Worm (Caenorhabditis elegans) whole organism, L4 larva: ENCODE results near the gene Y41C4A.22.
A peak's percentile ranks its signal among the peaks of the same experiment; 100 is the strongest.

Experiments
- D1046.2 ChIP-seq: fragments of 200-800 bp; sonication (Bioruptor generic); IDR thresholded peaks from 2 replicates; pipeline ENCODE4 v1.3.6; 2022; ENCODE audit warnings: missing genetic modification characterization, missing compliant biosample characterization
- F26F4.8 ChIP-seq: fragments of 200-800 bp; sonication (Bioruptor generic); conservative IDR thresholded peaks from 2 replicates; pipeline ENCODE4 v1.3.6; 2022; ENCODE audit warnings: missing genetic modification characterization, missing compliant biosample characterization
- F49E8.2 ChIP-seq: sonication (generic microtip); optimal IDR thresholded peaks from 2 replicates; lab custom pipeline; 2016; ENCODE audit warnings: missing compliant biosample characterization, mild to moderate bottlenecking, missing genetic modification characterization, borderline replicate concordance
- Y105C5A.15 ChIP-seq: fragments of 200-800 bp; sonication (Bioruptor generic); IDR thresholded peaks from 2 replicates; pipeline ENCODE4 v1.3.6; 2022; ENCODE audit warnings: missing genetic modification characterization, missing compliant biosample characterization
- Y5F2A.4 ChIP-seq: fragments of 200-800 bp; sonication (Bioruptor generic); optimal IDR thresholded peaks from 2 replicates; lab custom pipeline; 2018; ENCODE audit warnings: mild to moderate bottlenecking, missing genetic modification characterization, missing compliant biosample characterization
- Y75B8A.6 ChIP-seq: fragments of 200-800 bp; sonication (Bioruptor generic); IDR thresholded peaks from 2 replicates; pipeline ENCODE4 v1.3.6; 2022; ENCODE audit warnings: missing genetic modification reagents, missing genetic modification characterization, missing compliant biosample characterization
- ZK337.2 ChIP-seq: fragments of 200-800 bp; sonication (Bioruptor generic); IDR thresholded peaks from 2 replicates; pipeline ENCODE4 v1.3.6; 2022; ENCODE audit warnings: missing genetic modification reagents, missing genetic modification characterization, missing compliant biosample characterization
- aha-1 ChIP-seq: fragments of 150-350 bp; peaks from one replicate; lab custom pipeline; 2014; ENCODE audit warnings: missing biosample characterization, missing genetic modification characterization
- attf-4 ChIP-seq: sonication (generic microtip); optimal IDR thresholded peaks from 3 replicates; lab custom pipeline; 2017; ENCODE audit warnings: missing biosample characterization, missing genetic modification characterization
- ceh-20 ChIP-seq: fragments of 200-800 bp; sonication (Bioruptor generic); IDR thresholded peaks from 2 replicates; pipeline ENCODE4 v1.3.6; 2022; ENCODE audit warnings: missing genetic modification reagents, missing genetic modification characterization, missing compliant biosample characterization
- ces-1 ChIP-seq: fragments of 150-350 bp; sonication (generic microtip); optimal IDR thresholded peaks from 4 replicates; lab custom pipeline; 2014; ENCODE audit warnings: missing biosample characterization, missing genetic modification reagents, missing genetic modification characterization
- cey-2 ChIP-seq: sonication (generic microtip); optimal IDR thresholded peaks from 3 replicates; lab custom pipeline; 2017; ENCODE audit warnings: missing genetic modification characterization, mild to moderate bottlenecking, missing compliant biosample characterization, antibody characterized with exemption, borderline replicate concordance; ENCODE audit not compliant: insufficient read depth
- ctbp-1 ChIP-seq: fragments of 200-800 bp; sonication (Bioruptor generic); IDR thresholded peaks from 2 replicates; pipeline ENCODE4 v1.3.6; 2022; ENCODE audit warnings: missing genetic modification reagents, missing genetic modification characterization, missing compliant biosample characterization
- daf-12 ChIP-seq: fragments of 150-350 bp; optimal IDR thresholded peaks from 2 replicates; lab custom pipeline; 2014; ENCODE audit warnings: missing biosample characterization, missing genetic modification reagents, missing genetic modification characterization
- dmd-6 ChIP-seq: fragments of 200-800 bp; sonication (Bioruptor generic); IDR thresholded peaks from 2 replicates; pipeline ENCODE4 v1.3.6; 2022; ENCODE audit warnings: missing genetic modification reagents, missing genetic modification characterization, missing compliant biosample characterization
- dmd-8 ChIP-seq: fragments of 200-800 bp; sonication (Bioruptor generic); IDR thresholded peaks from 2 replicates; pipeline ENCODE4 v1.3.6; 2022; ENCODE audit warnings: missing genetic modification characterization, missing compliant biosample characterization
- dpl-1 ChIP-seq: fragments of 150-350 bp; optimal IDR thresholded peaks from 2 replicates; lab custom pipeline; 2014; ENCODE audit warnings: missing biosample characterization, missing genetic modification reagents, missing genetic modification characterization
- duxl-1 ChIP-seq: sonication (generic microtip); optimal IDR thresholded peaks from 2 replicates; lab custom pipeline; 2016; ENCODE audit warnings: mild to moderate bottlenecking, missing genetic modification characterization, moderate library complexity, missing compliant biosample characterization; ENCODE audit not compliant: poor library complexity
- fkh-10 ChIP-seq: fragments of 150-350 bp; optimal IDR thresholded peaks from 2 replicates; lab custom pipeline; 2014; ENCODE audit warnings: missing biosample characterization, missing genetic modification reagents, missing genetic modification characterization
- hif-1 ChIP-seq, 2 experiments: sonication (generic microtip); optimal IDR thresholded peaks; 2 replicates each; lab custom pipeline; 2016 to 2017; ENCODE audit warnings: missing compliant biosample characterization in 2 of 2, missing genetic modification characterization in 2 of 2, missing genetic modification reagents in 2 of 2, missing genotype in 2 of 2, mild to moderate bottlenecking in 1 of 2
- hmg-1.1 ChIP-seq: fragments of 200-800 bp; sonication (Bioruptor generic); IDR thresholded peaks from 2 replicates; pipeline ENCODE4 v1.3.6; 2022; ENCODE audit warnings: missing genetic modification reagents, missing genetic modification characterization, missing compliant biosample characterization
- jun-1 ChIP-seq: fragments of 150-350 bp; optimal IDR thresholded peaks from 2 replicates; lab custom pipeline; 2014; ENCODE audit warnings: missing biosample characterization, missing genetic modification reagents, missing genetic modification characterization
- lin-1 ChIP-seq: fragments of 200-800 bp; sonication (Bioruptor generic); IDR thresholded peaks from 2 replicates; pipeline ENCODE4 v1.3.6; 2022; ENCODE audit warnings: missing genetic modification reagents, missing genetic modification characterization, missing compliant biosample characterization
- lin-13 ChIP-seq: fragments of 150-350 bp; optimal IDR thresholded peaks from 2 replicates; lab custom pipeline; 2014; ENCODE audit warnings: missing biosample characterization, missing genetic modification reagents, missing genetic modification characterization
- lin-15B ChIP-seq: fragments of 150-350 bp; sonication (generic microtip); optimal IDR thresholded peaks from 3 replicates; lab custom pipeline; 2014; ENCODE audit warnings: missing biosample characterization, missing genetic modification characterization
- lin-29 ChIP-seq: fragments of 200-800 bp; sonication (Bioruptor generic); IDR thresholded peaks from 2 replicates; pipeline ENCODE4 v1.3.6; 2022; ENCODE audit warnings: missing genetic modification reagents, missing genetic modification characterization, missing compliant biosample characterization
- mes-2 ChIP-seq: sonication (generic microtip); optimal IDR thresholded peaks from 2 replicates; lab custom pipeline; 2016; ENCODE audit warnings: missing genotype, mild to moderate bottlenecking, missing genetic modification characterization, missing compliant biosample characterization; ENCODE audit not compliant: poor library complexity, severe bottlenecking
- mxl-3 ChIP-seq: fragments of 200-800 bp; sonication (Bioruptor generic); optimal IDR thresholded peaks from 2 replicates; lab custom pipeline; 2018; ENCODE audit warnings: mild to moderate bottlenecking, missing genetic modification characterization, missing compliant biosample characterization
- nhr-102 ChIP-seq: sonication (generic microtip); optimal IDR thresholded peaks from 2 replicates; lab custom pipeline; 2016; ENCODE audit warnings: mild to moderate bottlenecking, missing genetic modification characterization, moderate library complexity, missing compliant biosample characterization
- nhr-41 ChIP-seq: fragments of 200-800 bp; sonication (Bioruptor generic); IDR thresholded peaks from 2 replicates; pipeline ENCODE4 v1.3.6; 2022; ENCODE audit warnings: missing genetic modification reagents, missing genetic modification characterization, missing compliant biosample characterization
- nhr-48 ChIP-seq: sonication (generic microtip); optimal IDR thresholded peaks from 2 replicates; lab custom pipeline; 2016; ENCODE audit warnings: mild to moderate bottlenecking, missing genetic modification characterization, missing compliant biosample characterization
- nhr-77 ChIP-seq: fragments of 150-350 bp; optimal IDR thresholded peaks from 2 replicates; lab custom pipeline; 2014; ENCODE audit warnings: missing biosample characterization, missing genetic modification characterization
- php-3 ChIP-seq: fragments of 200-800 bp; sonication (Bioruptor generic); IDR thresholded peaks from 2 replicates; pipeline ENCODE4 v1.3.6; 2022; ENCODE audit warnings: missing genetic modification reagents, missing genetic modification characterization, missing compliant biosample characterization
- rbr-2 ChIP-seq: sonication (generic microtip); optimal IDR thresholded peaks from 2 replicates; lab custom pipeline; 2016; ENCODE audit warnings: missing genotype, missing genetic modification characterization, missing compliant biosample characterization
- saeg-2 ChIP-seq: fragments of 200-800 bp; sonication (Bioruptor generic); IDR thresholded peaks from 2 replicates; pipeline ENCODE4 v1.3.6; 2022; ENCODE audit warnings: missing genetic modification reagents, missing genetic modification characterization, missing compliant biosample characterization
- set-16 ChIP-seq: fragments of 200-800 bp; sonication (Bioruptor generic); IDR thresholded peaks from 2 replicates; pipeline ENCODE4 v1.3.6; 2022; ENCODE audit warnings: missing genetic modification reagents, missing genetic modification characterization, missing compliant biosample characterization
- snpc-4 ChIP-seq: fragments of 150-350 bp; optimal IDR thresholded peaks from 2 replicates; lab custom pipeline; 2014; ENCODE audit warnings: missing biosample characterization, missing genetic modification characterization
- spr-1 ChIP-seq: sonication (generic microtip); optimal IDR thresholded peaks from 2 replicates; lab custom pipeline; 2016; ENCODE audit warnings: mild to moderate bottlenecking, missing genetic modification characterization, missing compliant biosample characterization
- spr-3 ChIP-seq: fragments of 200-800 bp; sonication (Bioruptor generic); optimal IDR thresholded peaks from 2 replicates; lab custom pipeline; 2018; ENCODE audit warnings: mild to moderate bottlenecking, missing genetic modification characterization, missing compliant biosample characterization
- tag-97 ChIP-seq: fragments of 200-800 bp; sonication (Bioruptor generic); IDR thresholded peaks from 2 replicates; pipeline ENCODE4 v1.3.6; 2022; ENCODE audit warnings: missing genetic modification characterization, missing compliant biosample characterization
- unc-130 ChIP-seq: sonication (generic microtip); optimal IDR thresholded peaks from 2 replicates; lab custom pipeline; 2016; ENCODE audit warnings: missing genetic modification reagents, missing genetic modification characterization, missing compliant biosample characterization
- vab-7 ChIP-seq: fragments of 200-800 bp; sonication (Bioruptor generic); IDR thresholded peaks from 2 replicates; pipeline ENCODE4 v1.3.6; 2022; ENCODE audit warnings: missing genetic modification reagents, missing genetic modification characterization, missing compliant biosample characterization
- ztf-7 ChIP-seq: fragments of 150-350 bp; optimal IDR thresholded peaks from 2 replicates; lab custom pipeline; 2014; ENCODE audit warnings: missing biosample characterization, missing genetic modification characterization

Y41C4A.22 gene

DNA sequence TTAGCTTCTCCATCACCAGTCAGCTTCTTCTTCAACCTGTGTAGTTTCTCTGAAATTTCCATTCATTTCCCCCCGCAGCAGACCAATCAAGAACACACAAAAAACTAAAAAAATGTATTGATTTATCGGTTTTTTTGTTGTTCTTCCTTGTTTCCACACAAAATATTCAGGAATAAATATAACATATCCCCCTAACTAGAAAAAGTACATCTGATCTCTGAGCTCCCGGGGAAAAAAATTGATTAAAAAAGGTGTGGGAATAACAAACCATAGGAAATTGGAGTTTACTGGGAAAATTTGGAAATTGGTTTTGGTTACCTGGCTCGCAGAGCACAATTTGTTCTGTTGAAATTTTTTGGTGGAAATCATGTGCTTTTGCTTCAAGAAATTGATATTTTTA is at the start of gene Y41C4A.22:
Gene Y41C4A.22 (plus strand): TSS at position 301 of the 400 bp plus-strand sequence.
- TF ChIP-seq hmg-1.1 (GFP tag; lab: Robert Waterston, UW) (no peak), mes-2 (tag; lab: Kevin White, UChicago) (peak; percentile 12), F26F4.8 (no peak), spr-3 (GFP tag; lab: Kevin White, UChicago) (no peak), ZK337.2 (GFP tag; lab: Robert Waterston, UW) (0 out of 2 replicates have a peak, but pooled peaks have one; percentile 3), cey-2 (no peak)

DNA sequence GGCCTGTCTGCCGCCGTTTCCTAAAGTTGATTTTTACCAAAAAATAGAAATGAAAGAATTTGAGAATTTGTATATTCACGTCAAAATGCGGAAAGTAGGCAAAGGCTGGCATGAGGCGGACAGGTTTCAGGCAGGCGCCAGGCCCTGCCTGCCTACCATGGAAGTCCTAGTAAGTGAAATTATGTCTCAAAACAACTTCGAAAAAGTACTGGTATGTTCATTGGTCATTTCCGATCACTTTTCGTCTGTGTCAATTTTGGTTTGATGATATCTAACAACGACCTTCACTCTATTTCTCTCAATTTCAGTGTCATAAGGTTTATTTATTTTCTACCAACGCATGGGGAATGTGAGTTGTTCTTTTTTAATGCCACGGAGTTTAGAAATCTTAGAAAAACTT is 44.9 kb upstream of the Y41C4A.22 start, which contains the start of gene faah-6:
Gene faah-6 (plus strand): TSS at position 301 of the 400 bp plus-strand sequence.
- TF ChIP-seq aha-1 (tag; lab: Kevin White, UChicago), result peak; percentile 76
- no peak for TF ChIP-seq daf-12 (tag; lab: Kevin White, UChicago)
- no peak for TF ChIP-seq lin-1
- no peak for TF ChIP-seq Y5F2A.4 (GFP tag; lab: Kevin White, UChicago)

DNA sequence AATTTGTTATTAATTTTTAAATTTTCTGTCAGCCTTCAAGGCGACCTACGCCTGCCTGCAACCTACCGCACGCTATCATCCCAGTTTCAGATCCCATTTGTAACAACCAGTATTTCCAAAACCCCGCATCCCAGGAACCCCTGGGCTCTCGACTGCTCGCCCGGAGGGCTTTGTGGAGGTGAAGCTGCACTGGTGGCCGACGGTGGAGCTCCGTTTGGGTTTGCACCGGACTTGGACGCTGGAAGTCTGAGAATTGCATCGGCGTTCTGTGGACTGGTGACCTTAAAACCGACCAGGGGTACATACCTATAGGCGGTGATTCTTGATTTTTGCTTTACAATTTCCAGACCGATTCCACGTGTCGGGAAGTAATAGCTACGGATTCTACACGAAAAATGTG is 43.6 kb upstream of the Y41C4A.22 start:
- TF ChIP-seq nhr-48 (tag; lab: Kevin White, UChicago) (no peak), D1046.2 (GFP tag; lab: Robert Waterston, UW) (0 out of 2 replicates have a peak, but pooled peaks have one; percentile 18), vab-7 (no peak), spr-1 (tag; lab: Kevin White, UChicago) (no peak), nhr-41 (GFP tag; lab: Robert Waterston, UW) (no peak), set-16 (GFP tag; lab: Robert Waterston, UW) (peak; percentile 81), snpc-4 (tag; lab: Kevin White, UChicago) (no peak), fkh-10 (GFP tag; lab: Kevin White, UChicago) (no peak)

DNA sequence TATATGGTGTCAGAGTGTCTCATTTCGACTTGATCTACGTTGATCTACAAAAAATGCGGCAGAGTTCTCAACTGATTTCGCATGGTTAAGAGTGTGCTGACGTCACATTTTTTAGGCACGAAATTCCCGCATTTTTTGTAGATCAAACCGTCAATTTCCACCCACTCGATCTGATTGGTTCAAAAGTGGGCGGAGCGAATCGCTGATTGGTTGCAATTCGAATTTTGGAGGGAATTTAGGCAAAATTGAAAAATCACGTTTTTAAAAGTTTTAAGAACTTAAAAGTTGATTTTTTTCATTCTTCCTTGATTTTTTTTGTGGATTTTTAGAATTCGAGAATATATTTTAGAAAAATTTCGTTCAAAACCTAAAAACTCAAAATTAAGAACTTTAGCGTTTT is 38.7 kb upstream of the Y41C4A.22 start:
- TF ChIP-seq hif-1 (tag; optimal IDR thresholded peaks at IDR 0.05; lab: Kevin White, UChicago) (no peak), lin-29 (GFP tag; lab: Robert Waterston, UW) (no peak), attf-4 (tag; lab: Kevin White, UChicago) (no peak), lin-15B (tag; lab: Kevin White, UChicago) (no peak), Y105C5A.15 (GFP tag; lab: Robert Waterston, UW) (no peak), dpl-1 (no peak), tag-97 (GFP tag; lab: Robert Waterston, UW) (no peak), ceh-20 (GFP tag; lab: Robert Waterston, UW) (no peak)

DNA sequence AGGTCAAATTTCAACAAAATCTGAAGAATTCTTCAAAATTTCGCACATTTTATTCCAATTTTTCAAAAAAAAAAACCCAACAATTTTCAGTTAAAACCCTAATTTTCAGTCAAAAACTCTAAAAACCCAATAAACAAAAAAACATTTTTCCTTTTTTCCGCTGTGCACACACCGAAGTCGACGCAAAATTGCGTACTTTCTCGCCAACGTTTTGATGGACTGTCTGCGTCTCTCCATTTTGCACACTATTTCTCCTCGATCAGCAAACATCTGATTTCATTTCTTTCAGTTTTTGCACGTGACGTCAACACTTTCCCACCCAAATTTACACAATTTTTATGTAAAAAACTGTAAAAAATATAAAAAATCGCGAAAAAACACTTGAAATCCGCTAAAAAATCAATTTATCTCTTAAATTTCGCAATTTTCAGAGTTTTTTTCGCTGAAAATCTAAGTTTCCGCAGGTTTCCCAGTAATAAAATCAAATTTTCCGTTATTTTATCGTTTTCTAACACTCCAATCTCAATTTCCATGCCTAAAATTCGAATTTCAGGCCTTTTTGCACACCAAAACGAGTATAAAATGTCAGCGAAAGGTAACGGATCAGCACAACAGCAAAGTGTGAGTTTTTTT is 37.8 kb upstream of the Y41C4A.22 start, which contains the start of gene crh-1:
Gene crh-1 (plus strand): TSS at position 583 of the 633 bp plus-strand sequence.
- peak; percentile 69 for TF ChIP-seq lin-13 (GFP tag; lab: Kevin White, UChicago)
- peak; percentile 67 for TF ChIP-seq dmd-6
- TF ChIP-seq jun-1, result no peak
- TF ChIP-seq ces-1 (GFP tag; lab: Kevin White, UChicago), result no peak
- TF ChIP-seq dpl-1, result peak; percentile 76
- TF ChIP-seq php-3 (GFP tag; lab: Robert Waterston, UW), result peak; percentile 70
- TF ChIP-seq dmd-8, result no peak
- TF ChIP-seq F49E8.2, result no peak
- TF ChIP-seq hif-1 (tag; optimal IDR thresholded peaks at IDR 0.05; lab: Kevin White, UChicago), result peak in 1 of 2 experiments; percentile 55
- TF ChIP-seq unc-130 (GFP tag; lab: Kevin White, UChicago), result no peak
- peak; percentile 45 for TF ChIP-seq duxl-1 (tag; lab: Kevin White, UChicago)
- peak; percentile 28 for TF ChIP-seq nhr-77 (tag; lab: Kevin White, UChicago)
- TF ChIP-seq nhr-102 (tag; lab: Kevin White, UChicago), result peak; percentile 63
- no peak for TF ChIP-seq Y75B8A.6 (GFP tag; lab: Robert Waterston, UW)
- 0 out of 2 replicates have a peak, but pooled peaks have one; percentile 18 for TF ChIP-seq ctbp-1 (GFP tag; lab: Robert Waterston, UW)
- TF ChIP-seq saeg-2, result no peak
- peak; percentile 58 for TF ChIP-seq ztf-7 (tag; lab: Kevin White, UChicago)
- no peak for TF ChIP-seq cey-2
- TF ChIP-seq rbr-2 (tag; lab: Kevin White, UChicago), result peak; percentile 61
- TF ChIP-seq mxl-3 (GFP tag; lab: Kevin White, UChicago), result peak; percentile 33
